Fruit fly (Drosophila melanogaster): Measurements from ENCODE around the gene CG5895.

DNA sequence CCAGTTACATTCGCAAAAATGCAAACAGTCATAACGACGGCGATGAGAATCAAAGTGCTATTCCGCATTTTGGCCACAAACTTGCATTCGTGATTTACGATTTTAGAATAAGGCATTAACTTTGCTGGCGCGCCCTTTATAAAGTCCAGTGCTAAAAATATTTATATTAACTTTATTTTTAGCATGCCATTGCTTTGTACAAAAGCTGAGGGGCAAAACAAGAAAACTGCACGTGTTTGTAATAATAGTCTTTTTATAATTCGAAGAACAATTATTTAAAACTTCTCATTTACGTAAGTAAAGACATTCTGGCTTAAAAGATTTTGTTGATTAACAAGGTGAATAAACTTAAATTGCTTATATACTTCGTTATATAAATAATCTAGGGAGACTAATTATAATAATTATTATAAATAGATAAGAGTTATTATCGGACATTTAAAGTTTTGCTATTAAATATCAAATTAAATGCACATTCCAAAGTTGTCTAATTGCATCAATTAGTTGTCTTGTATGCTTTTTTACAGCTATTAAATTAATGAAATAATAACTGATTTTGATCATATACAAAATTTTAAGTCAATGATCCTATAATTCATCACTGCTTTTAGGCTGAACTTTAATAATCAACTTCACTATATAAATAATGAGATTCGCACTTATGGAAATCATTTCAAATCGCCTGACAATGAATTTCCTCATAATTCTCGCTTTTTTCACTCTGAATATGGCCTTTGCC is 2.0 kb upstream of the CG5895 start, which contains the start of the genes CG42717 and CG42716:
- TF ChIP-seq cg (GFP tag; optimal IDR thresholded peaks at IDR 0.05) = no peak
- no peak for TF ChIP-seq gro (GFP tag; optimal IDR thresholded peaks at IDR 0.05)
- no peak for TF ChIP-seq CG11085 (GFP tag; IDR thresholded peaks at IDR 0.05)
- TF ChIP-seq hkb (optimal IDR thresholded peaks at IDR 0.05) = no peak
- no peak for TF ChIP-seq hkb (GFP tag; IDR thresholded peaks at IDR 0.05)
- no peak for TF ChIP-seq CG11504 (tag; optimal IDR thresholded peaks at IDR 0.05)
- TF ChIP-seq bcd (GFP tag; optimal IDR thresholded peaks at IDR 0.05) = no peak
- no peak for TF ChIP-seq Hand (GFP tag; optimal IDR thresholded peaks at IDR 0.05)
- TF ChIP-seq emc (GFP tag; optimal IDR thresholded peaks at IDR 0.05) = no peak
- no peak for TF ChIP-seq Stat92E (GFP tag; optimal IDR thresholded peaks at IDR 0.05)
